Fruit fly (Drosophila melanogaster) whole organism, pupa: ENCODE measurements around the gene Lcch3.

Experiments
- CG10348 ChIP-seq: fragments of 200-800 bp; sonication (Bioruptor generic); IDR thresholded peaks from 2 replicates; pipeline ENCODE4 v1.3.6; 2022; ENCODE audit warnings: missing biosample characterization, missing genetic modification characterization
- CG12605 ChIP-seq: fragments of 200-800 bp; sonication (Bioruptor generic); IDR thresholded peaks from 2 replicates; pipeline ENCODE4 v1.3.6; 2022; ENCODE audit warnings: missing biosample characterization, missing genetic modification characterization
- CG13204 ChIP-seq: fragments of 200-800 bp; sonication (Bioruptor generic); optimal IDR thresholded peaks from 2 replicates; lab custom pipeline; 2018; ENCODE audit warnings: missing biosample characterization, mild to moderate bottlenecking, missing genetic modification characterization, moderate library complexity
- CG14655 ChIP-seq: fragments of 200-800 bp; sonication (Bioruptor generic); optimal IDR thresholded peaks from 3 replicates; lab custom pipeline; 2017; ENCODE audit warnings: mild to moderate bottlenecking, missing biosample characterization, missing genetic modification reagents, missing genetic modification characterization
- CG15710 ChIP-seq: fragments of 200-800 bp; sonication (Bioruptor generic); optimal IDR thresholded peaks from 2 replicates; lab custom pipeline; 2018; ENCODE audit warnings: missing biosample characterization, mild to moderate bottlenecking, missing genetic modification characterization, moderate library complexity
- CG17806 ChIP-seq: fragments of 200-800 bp; sonication (Bioruptor generic); optimal IDR thresholded peaks from 2 replicates; lab custom pipeline; 2018; ENCODE audit warnings: missing biosample characterization, mild to moderate bottlenecking, missing genetic modification characterization, moderate library complexity
- CG32121 ChIP-seq: fragments of 200-800 bp; sonication (Bioruptor generic); IDR thresholded peaks from 2 replicates; pipeline ENCODE4 v1.3.6; 2022; ENCODE audit warnings: missing biosample characterization, missing genetic modification characterization
- CG34367 ChIP-seq: fragments of 200-800 bp; sonication (Bioruptor generic); optimal IDR thresholded peaks from 2 replicates; lab custom pipeline; 2018; ENCODE audit warnings: missing biosample characterization, mild to moderate bottlenecking, missing genetic modification characterization
- CG4496 ChIP-seq: fragments of 200-800 bp; sonication (Bioruptor generic); IDR thresholded peaks from 3 replicates; pipeline ENCODE4 v1.3.6; 2022; ENCODE audit warnings: missing biosample characterization, missing genetic modification characterization
- CG8159 ChIP-seq: fragments of 200-800 bp; sonication (Bioruptor generic); optimal IDR thresholded peaks from 3 replicates; lab custom pipeline; 2018; ENCODE audit warnings: missing biosample characterization, mild to moderate bottlenecking, missing genetic modification characterization, moderate library complexity
- CG8301 ChIP-seq: fragments of 200-800 bp; sonication (Bioruptor generic); optimal IDR thresholded peaks from 2 replicates; lab custom pipeline; 2018; ENCODE audit warnings: missing biosample characterization, mild to moderate bottlenecking, missing genetic modification characterization
- CG9948 ChIP-seq: fragments of 200-800 bp; sonication (Bioruptor generic); optimal IDR thresholded peaks from 2 replicates; lab custom pipeline; 2018; ENCODE audit warnings: missing biosample characterization, mild to moderate bottlenecking, missing genetic modification characterization, moderate library complexity
- D1 ChIP-seq: fragments of 200-800 bp; sonication (Bioruptor generic); optimal IDR thresholded peaks from 2 replicates; lab custom pipeline; 2018; ENCODE audit warnings: missing biosample characterization, mild to moderate bottlenecking, missing genetic modification characterization, moderate library complexity
- EcR ChIP-seq: fragments of 200-800 bp; sonication (Bioruptor generic); optimal IDR thresholded peaks from 3 replicates; lab custom pipeline; 2019; ENCODE audit warnings: missing biosample characterization, missing genetic modification characterization, mild to moderate bottlenecking, moderate library complexity, missing genetic modification reagents
- Ets98B ChIP-seq: fragments of 200-800 bp; sonication (Bioruptor generic); IDR thresholded peaks from 2 replicates; pipeline ENCODE4 v1.3.6; 2022; ENCODE audit warnings: missing biosample characterization, missing genetic modification characterization
- Pif1A ChIP-seq: fragments of 200-800 bp; sonication (Bioruptor generic); optimal IDR thresholded peaks from 3 replicates; lab custom pipeline; 2016; ENCODE audit warnings: missing biosample characterization, missing genetic modification characterization
- Pif1B ChIP-seq: fragments of 200-800 bp; sonication (Bioruptor generic); optimal IDR thresholded peaks from 3 replicates; lab custom pipeline; 2016; ENCODE audit warnings: missing biosample characterization, missing genetic modification characterization
- Snoo ChIP-seq: fragments of 200-800 bp; sonication (Bioruptor generic); optimal IDR thresholded peaks from 3 replicates; lab custom pipeline; 2017; ENCODE audit warnings: missing biosample characterization, mild to moderate bottlenecking, missing genetic modification characterization, inconsistent platforms
- fd96Ca ChIP-seq: fragments of 200-800 bp; sonication (Bioruptor generic); IDR thresholded peaks from 3 replicates; pipeline ENCODE4 v1.3.6; 2022; ENCODE audit warnings: missing biosample characterization, missing genetic modification characterization
- gl ChIP-seq: fragments of 200-800 bp; sonication (Bioruptor generic); optimal IDR thresholded peaks from 2 replicates; lab custom pipeline; 2018; ENCODE audit warnings: missing biosample characterization, mild to moderate bottlenecking, missing genetic modification characterization
- rn ChIP-seq: fragments of 200-800 bp; sonication (Bioruptor generic); IDR thresholded peaks from 2 replicates; pipeline ENCODE4 v1.3.6; 2022; ENCODE audit warnings: missing biosample characterization, missing genetic modification characterization

The Lcch3 gene

dm6 chrX:15891606-15892345 is 33.1 kb upstream of the Lcch3 start, which contains the start of gene shi:
Gene shi, plus strand, starts transcription at chrX:15892116.
- TF ChIP-seq Ets98B (GFP tag; lab: Robert Waterston, UW), result no peak
- no peak for TF ChIP-seq rn (GFP tag; lab: Robert Waterston, UW)
- TF ChIP-seq CG8301, result no peak
- TF ChIP-seq Snoo (tag; lab: Kevin White, UChicago), result no peak
- no peak for TF ChIP-seq D1 (tag; lab: Kevin White, UChicago)
- TF ChIP-seq CG17806, result no peak
- no peak for TF ChIP-seq fd96Ca (GFP tag; lab: Robert Waterston, UW)
- no peak for TF ChIP-seq Pif1B (GFP tag; lab: Kevin White, UChicago)
- no peak for TF ChIP-seq CG13204 (GFP tag; lab: Kevin White, UChicago)
- no peak for TF ChIP-seq CG4496 (GFP tag; lab: Robert Waterston, UW)
- TF ChIP-seq CG14655 (GFP tag; lab: Kevin White, UChicago), result no peak

DNA sequence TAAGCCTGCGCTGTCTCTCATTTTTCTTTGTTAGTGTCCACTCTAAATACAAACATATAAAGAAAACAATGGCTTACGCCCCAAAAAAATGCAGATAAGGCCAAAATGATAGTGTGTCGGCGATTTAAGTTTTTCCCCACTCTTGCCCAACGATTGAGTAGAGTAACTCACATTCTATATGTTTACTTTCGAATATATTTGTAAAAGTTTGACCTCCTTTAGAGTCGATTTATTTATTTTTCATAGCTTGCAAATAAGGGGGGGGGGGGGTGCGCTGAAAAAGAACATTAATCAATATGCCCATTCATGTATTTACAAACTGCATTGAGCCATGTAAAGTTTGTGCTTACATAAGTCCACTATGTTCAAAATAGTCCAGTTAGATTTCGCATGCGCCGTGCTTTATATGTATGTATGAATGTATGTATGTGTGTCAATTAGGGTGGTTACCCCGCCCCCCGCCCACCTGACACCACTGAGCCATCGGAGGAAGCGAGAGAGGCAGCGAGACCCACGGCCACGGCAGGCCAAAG is 31.1 kb upstream of the Lcch3 start:
- TF ChIP-seq CG14655 (GFP tag; lab: Kevin White, UChicago), result no peak
- TF ChIP-seq CG4496 (GFP tag; lab: Robert Waterston, UW), result no peak
- no peak for TF ChIP-seq rn (GFP tag; lab: Robert Waterston, UW)
- TF ChIP-seq CG13204 (GFP tag; lab: Kevin White, UChicago), result no peak
- TF ChIP-seq CG32121 (GFP tag; lab: Robert Waterston, UW), result no peak
- TF ChIP-seq Ets98B (GFP tag; lab: Robert Waterston, UW), result no peak
- TF ChIP-seq fd96Ca (GFP tag; lab: Robert Waterston, UW), result no peak
- no peak for TF ChIP-seq CG10348 (GFP tag; lab: Robert Waterston, UW)
- TF ChIP-seq D1 (tag; lab: Kevin White, UChicago), result no peak
- TF ChIP-seq EcR, result no peak
- no peak for TF ChIP-seq CG34367 (tag; lab: Kevin White, UChicago)
- TF ChIP-seq CG8301, result no peak
- no peak for TF ChIP-seq CG9948 (tag; lab: Kevin White, UChicago)
- TF ChIP-seq Pif1A, result no peak
- no peak for TF ChIP-seq Snoo (tag; lab: Kevin White, UChicago)

DNA sequence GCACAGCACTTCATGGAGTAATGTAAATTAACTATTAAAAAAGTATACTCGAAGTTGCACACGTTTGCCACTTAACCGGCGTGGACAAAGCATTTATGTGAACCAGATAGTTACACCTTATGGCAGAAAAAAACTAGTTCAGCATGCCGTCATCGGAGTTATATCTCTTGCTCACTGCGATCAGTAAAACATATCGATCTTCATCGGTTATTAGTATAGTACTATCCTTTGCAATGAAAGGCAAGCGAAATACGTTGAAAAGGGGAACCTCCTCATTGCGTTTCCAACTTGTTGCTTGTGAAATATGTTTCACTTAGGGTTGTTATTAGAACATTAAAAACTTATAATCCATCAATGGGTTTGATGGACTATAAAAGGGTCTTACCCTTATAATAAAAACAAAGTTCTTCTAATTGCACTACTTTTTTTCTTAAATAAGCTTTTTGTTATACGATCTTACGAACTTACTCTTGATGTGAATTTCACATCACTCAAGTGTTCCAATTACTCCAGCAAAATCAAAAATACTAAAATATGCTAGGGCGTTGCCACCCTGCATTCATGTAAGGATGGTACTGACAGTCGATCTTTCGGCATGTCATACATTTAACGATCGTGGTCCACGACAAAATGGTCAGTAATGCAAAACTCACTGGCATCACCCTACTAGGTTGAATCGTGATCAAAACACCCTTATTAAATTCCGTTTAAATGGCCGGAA is 15.2 kb upstream of the Lcch3 start, which contains the start of gene CycD:
CycD (minus strand) TSS at position 113 of the 721 bp plus-strand sequence.
- TF ChIP-seq CG17806 (no peak), CG13204 (GFP tag; lab: Kevin White, UChicago) (no peak), CG32121 (GFP tag; lab: Robert Waterston, UW) (no peak; the same call in 1 of the 2 replicates), D1 (tag; lab: Kevin White, UChicago) (no peak), CG34367 (tag; lab: Kevin White, UChicago) (no peak), Snoo (tag; lab: Kevin White, UChicago) (no peak), CG8159 (no peak), gl (tag; lab: Kevin White, UChicago) (no peak), Pif1B (GFP tag; lab: Kevin White, UChicago) (no peak), CG12605 (no peak), CG4496 (GFP tag; lab: Robert Waterston, UW) (no peak), EcR (no peak), Ets98B (GFP tag; lab: Robert Waterston, UW) (no peak), CG8301 (no peak), CG14655 (GFP tag; lab: Kevin White, UChicago) (no peak), CG10348 (GFP tag; lab: Robert Waterston, UW) (no peak), CG9948 (tag; lab: Kevin White, UChicago) (no peak), rn (GFP tag; lab: Robert Waterston, UW) (no peak), fd96Ca (GFP tag; lab: Robert Waterston, UW) (no peak)

DNA sequence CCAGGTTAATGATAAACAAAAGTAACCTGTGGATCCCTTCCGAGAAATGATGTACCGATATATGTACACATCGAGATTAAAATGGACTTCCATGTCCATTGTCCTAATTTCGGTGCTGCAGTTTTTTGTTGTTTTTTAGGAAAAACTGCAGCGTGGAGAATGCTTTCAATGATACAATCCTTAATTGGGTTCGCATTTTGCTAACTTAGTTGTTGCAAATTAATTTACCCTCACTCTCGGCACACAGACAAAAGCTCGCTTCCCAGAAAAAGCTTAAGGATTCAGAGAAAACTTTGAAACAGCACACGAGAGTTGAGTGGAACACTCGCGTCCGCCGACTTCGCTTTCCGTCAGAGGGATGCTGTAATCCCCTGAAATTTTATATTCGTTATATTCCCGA is 14.3 kb upstream of the Lcch3 start, which contains the start of gene Lrp4:
Lrp4 (plus strand) TSS at position 301 of the 400 bp plus-strand sequence.
- TF ChIP-seq CG17806 (no peak), rn (GFP tag; lab: Robert Waterston, UW) (no peak), EcR (no peak), CG8301 (no peak), CG14655 (GFP tag; lab: Kevin White, UChicago) (no peak), Ets98B (GFP tag; lab: Robert Waterston, UW) (no peak), CG4496 (GFP tag; lab: Robert Waterston, UW) (no peak), CG8159 (no peak), CG10348 (GFP tag; lab: Robert Waterston, UW) (no peak), CG12605 (no peak), CG34367 (tag; lab: Kevin White, UChicago) (no peak), fd96Ca (GFP tag; lab: Robert Waterston, UW) (no peak), CG15710 (no peak)

- no peak for TF ChIP-seq Pif1B (GFP tag; lab: Kevin White, UChicago)
- TF ChIP-seq EcR, result no peak
- TF ChIP-seq Pif1A, result no peak
- TF ChIP-seq Snoo (tag; lab: Kevin White, UChicago), result no peak
- no peak for TF ChIP-seq rn (GFP tag; lab: Robert Waterston, UW)
- TF ChIP-seq CG4496 (GFP tag; lab: Robert Waterston, UW), result no peak
- no peak for TF ChIP-seq CG17806
Measured at dm6 chrX:15921655-15922054, 3.2 kb upstream of the Lcch3 start, which contains the start of gene CG8916. Gene CG8916, plus strand, starts transcription at chrX:15921955.
